Fruit fly (Drosophila melanogaster) whole organism, prepupa: ENCODE measurements around the gene CG13727.

ENCODE experiments used
- CG10631 ChIP-seq: fragments of 200-800 bp; sonication (Bioruptor generic); optimal IDR thresholded peaks from 2 replicates; lab custom pipeline; 2016; ENCODE audit warnings: missing biosample characterization, missing genetic modification characterization
- CG10669 ChIP-seq: fragments of 200-800 bp; sonication (Bioruptor generic); optimal IDR thresholded peaks from 3 replicates; lab custom pipeline; 2018; ENCODE audit warnings: missing biosample characterization, mild to moderate bottlenecking, missing genetic modification characterization, moderate library complexity
- CG11294 ChIP-seq: fragments of 200-800 bp; sonication (Bioruptor generic); IDR thresholded peaks from 2 replicates; pipeline ENCODE4 v1.3.6; 2022; ENCODE audit warnings: missing biosample characterization, missing genetic modification characterization
- CG11762 ChIP-seq: fragments of 200-800 bp; sonication (Bioruptor generic); optimal IDR thresholded peaks from 3 replicates; lab custom pipeline; 2016; ENCODE audit warnings: missing biosample characterization, missing genetic modification characterization; ENCODE audit not compliant: insufficient read depth
- CG11902 ChIP-seq: fragments of 200-800 bp; sonication (Bioruptor generic); optimal IDR thresholded peaks from 3 replicates; lab custom pipeline; 2016; ENCODE audit warnings: missing biosample characterization, missing genetic modification characterization
- CG1621 ChIP-seq: fragments of 200-800 bp; sonication (Bioruptor generic); optimal IDR thresholded peaks from 3 replicates; lab custom pipeline; 2018; ENCODE audit warnings: missing biosample characterization, mild to moderate bottlenecking, missing genetic modification characterization
- CG16779 ChIP-seq: fragments of 200-800 bp; sonication (Bioruptor generic); optimal IDR thresholded peaks from 3 replicates; lab custom pipeline; 2017; ENCODE audit warnings: missing biosample characterization, mild to moderate bottlenecking, missing genetic modification characterization
- CG3032 ChIP-seq: fragments of 200-800 bp; optimal IDR thresholded peaks from 2 replicates; lab custom pipeline; 2019; ENCODE audit warnings: missing biosample characterization, mild to moderate bottlenecking, missing genetic modification characterization, moderate library complexity
- CG34406 ChIP-seq: fragments of 200-800 bp; sonication (Bioruptor generic); optimal IDR thresholded peaks from 3 replicates; lab custom pipeline; 2016; ENCODE audit warnings: missing biosample characterization, missing genetic modification characterization
- CG3919 ChIP-seq: fragments of 200-800 bp; sonication (Bioruptor generic); optimal IDR thresholded peaks from 3 replicates; lab custom pipeline; 2016; ENCODE audit warnings: missing biosample characterization, missing genetic modification characterization
- CG6163 ChIP-seq: fragments of 200-800 bp; sonication (Bioruptor generic); IDR thresholded peaks from 3 replicates; pipeline ENCODE4 v1.3.6; 2022; ENCODE audit warnings: missing biosample characterization, missing genetic modification characterization
- CG6792 ChIP-seq: fragments of 200-800 bp; sonication (Bioruptor generic); optimal IDR thresholded peaks from 3 replicates; lab custom pipeline; 2016; ENCODE audit warnings: missing biosample characterization, missing genetic modification characterization
- CG6854 ChIP-seq: fragments of 200-800 bp; sonication (Bioruptor generic); optimal IDR thresholded peaks from 2 replicates; lab custom pipeline; 2017; ENCODE audit warnings: missing biosample characterization, mild to moderate bottlenecking, missing genetic modification characterization
- CG8119 ChIP-seq: fragments of 200-800 bp; sonication (Bioruptor generic); IDR thresholded peaks from 3 replicates; pipeline ENCODE4 v1.3.6; 2022; ENCODE audit warnings: missing biosample characterization, missing genetic modification characterization
- CG8319 ChIP-seq: fragments of 200-800 bp; sonication (Bioruptor generic); optimal IDR thresholded peaks from 3 replicates; lab custom pipeline; 2016; ENCODE audit warnings: missing biosample characterization, missing genetic modification characterization
- CG8632 ChIP-seq: fragments of 200-800 bp; sonication (Bioruptor generic); optimal IDR thresholded peaks from 3 replicates; lab custom pipeline; 2016; ENCODE audit warnings: missing biosample characterization, missing genetic modification characterization
- CG9139 ChIP-seq: fragments of 200-800 bp; sonication (Bioruptor generic); optimal IDR thresholded peaks from 3 replicates; lab custom pipeline; 2017; ENCODE audit warnings: missing biosample characterization, mild to moderate bottlenecking, missing genetic modification characterization
- Eip75B ChIP-seq: fragments of 200-800 bp; sonication (Bioruptor generic); optimal IDR thresholded peaks from 3 replicates; lab custom pipeline; 2016; ENCODE audit warnings: missing biosample characterization, missing genetic modification characterization
- Eip78C ChIP-seq: fragments of 200-800 bp; sonication (Bioruptor generic); peaks from one replicate; lab custom pipeline; 2016; ENCODE audit warnings: missing biosample characterization, missing genetic modification characterization
- Ets96B ChIP-seq: fragments of 200-800 bp; optimal IDR thresholded peaks from 2 replicates; lab custom pipeline; 2019; ENCODE audit warnings: missing biosample characterization, mild to moderate bottlenecking, missing genetic modification characterization, moderate library complexity
- Hr38 ChIP-seq: sonication (Bioruptor generic); optimal IDR thresholded peaks from 2 replicates; lab custom pipeline; 2016; ENCODE audit warnings: missing biosample characterization, missing genetic modification characterization
- Hr4 ChIP-seq: fragments of 200-800 bp; sonication (Bioruptor generic); optimal IDR thresholded peaks from 3 replicates; lab custom pipeline; 2016; ENCODE audit warnings: missing biosample characterization, missing genetic modification characterization
- Lpt ChIP-seq: fragments of 200-800 bp; sonication (Bioruptor generic); optimal IDR thresholded peaks from 3 replicates; lab custom pipeline; 2016; ENCODE audit warnings: missing biosample characterization, missing genetic modification characterization
- Smox ChIP-seq: fragments of 200-800 bp; sonication (Bioruptor generic); optimal IDR thresholded peaks from 3 replicates; lab custom pipeline; 2016; ENCODE audit warnings: missing biosample characterization, missing genetic modification characterization
- Sox14 ChIP-seq: fragments of 200-800 bp; sonication (Bioruptor generic); optimal IDR thresholded peaks from 3 replicates; lab custom pipeline; 2016; ENCODE audit warnings: missing biosample characterization, missing genetic modification characterization
- Sox15 ChIP-seq: fragments of 200-800 bp; sonication (Bioruptor generic); optimal IDR thresholded peaks from 3 replicates; lab custom pipeline; 2016; ENCODE audit warnings: missing biosample characterization, missing genetic modification characterization
- cyc ChIP-seq: fragments of 200-800 bp; sonication (Bioruptor generic); optimal IDR thresholded peaks from 3 replicates; lab custom pipeline; 2016; ENCODE audit warnings: missing biosample characterization, missing genetic modification characterization
- dac ChIP-seq: fragments of 200-800 bp; sonication (Bioruptor generic); optimal IDR thresholded peaks from 2 replicates; lab custom pipeline; 2017; ENCODE audit warnings: missing biosample characterization, mild to moderate bottlenecking, missing genetic modification characterization
- eg ChIP-seq: fragments of 200-800 bp; sonication (Bioruptor generic); IDR thresholded peaks from 3 replicates; pipeline ENCODE4 v1.3.6; 2022; ENCODE audit warnings: missing biosample characterization, missing genetic modification characterization
- esn ChIP-seq: fragments of 200-800 bp; sonication (Bioruptor generic); optimal IDR thresholded peaks from 2 replicates; lab custom pipeline; 2016; ENCODE audit warnings: missing biosample characterization, mild to moderate bottlenecking, missing genetic modification characterization, moderate library complexity
- fd59A ChIP-seq: fragments of 200-800 bp; sonication (Bioruptor generic); optimal IDR thresholded peaks from 2 replicates; lab custom pipeline; 2017; ENCODE audit warnings: missing biosample characterization, mild to moderate bottlenecking, missing genetic modification characterization, missing genetic modification reagents
- fd85E ChIP-seq: fragments of 200-800 bp; sonication (Bioruptor generic); optimal IDR thresholded peaks from 3 replicates; lab custom pipeline; 2016; ENCODE audit warnings: missing biosample characterization, missing genetic modification characterization
- net ChIP-seq: fragments of 200-800 bp; sonication (Bioruptor generic); optimal IDR thresholded peaks from 3 replicates; lab custom pipeline; 2016; ENCODE audit warnings: missing biosample characterization, missing genetic modification characterization
- salr ChIP-seq, 2 experiments: fragments of 200-800 bp; sonication (Bioruptor generic); optimal IDR thresholded peaks; 3 replicates each; lab custom pipeline; 2016 to 2018; ENCODE audit warnings: missing biosample characterization in 2 of 2, missing genetic modification characterization in 2 of 2, mild to moderate bottlenecking in 1 of 2
- ss ChIP-seq, 2 experiments: fragments of 200-800 bp; sonication (Bioruptor generic); optimal IDR thresholded peaks; 2 replicates in 1 of 2; 3 replicates in 1 of 2; lab custom pipeline; 2017 to 2018; ENCODE audit warnings: mild to moderate bottlenecking in 2 of 2, missing biosample characterization in 2 of 2, missing genetic modification characterization in 2 of 2, moderate library complexity in 1 of 2
- topi ChIP-seq: fragments of 200-800 bp; sonication (Bioruptor generic); optimal IDR thresholded peaks from 3 replicates; lab custom pipeline; 2016; ENCODE audit warnings: missing biosample characterization, missing genetic modification characterization
- vri ChIP-seq: fragments of 200-800 bp; sonication (Bioruptor generic); optimal IDR thresholded peaks from 3 replicates; lab custom pipeline; 2016; ENCODE audit warnings: missing biosample characterization, mild to moderate bottlenecking, missing genetic modification characterization

Gene CG13727

dm6 chr3L:17341216-17341615 is at the start of gene CG13727:
Gene CG13727, minus strand, starts transcription at chr3L:17341316.
- TF ChIP-seq CG8632 (GFP tag; lab: Kevin White, UChicago) (no peak), Eip78C (GFP tag; lab: Kevin White, UChicago) (no peak), CG6854 (no peak), eg (GFP tag; lab: Robert Waterston, UW) (no peak), CG11762 (no peak), Ets96B (tag; lab: Kevin White, UChicago) (no peak), Hr38 (GFP tag; lab: Kevin White, UChicago) (no peak), CG11902 (no peak), Hr4 (GFP tag; lab: Kevin White, UChicago) (no peak), Smox (GFP tag; lab: Kevin White, UChicago) (no peak), CG11294 (GFP tag; lab: Robert Waterston, UW) (no peak), vri (GFP tag; lab: Kevin White, UChicago) (no peak), salr (GFP tag; optimal IDR thresholded peaks at IDR 0.05; lab: Kevin White, UChicago) (no peak), topi (GFP tag; lab: Kevin White, UChicago) (no peak), net (GFP tag; lab: Kevin White, UChicago) (no peak), CG6163 (GFP tag; lab: Robert Waterston, UW) (no peak), Sox14 (no peak), esn (no peak), CG16779 (tag; lab: Kevin White, UChicago) (no peak)
- TF ChIP-seq, all 60 proteins: peak for 0

dm6 chr3L:17388895-17389294 is 47.8 kb upstream of the CG13727 start, which contains the start of gene CG13731:
Gene CG13731, minus strand, starts transcription at chr3L:17388956.
- TF ChIP-seq CG9139 (GFP tag; lab: Kevin White, UChicago) (no peak), Sox15 (GFP tag; lab: Kevin White, UChicago) (no peak), CG8632 (GFP tag; lab: Kevin White, UChicago) (no peak)

dm6 chr3L:17386612-17387382 is 45.7 kb upstream of the CG13727 start:
- TF ChIP-seq eg (GFP tag; lab: Robert Waterston, UW) (no peak), CG11762 (no peak), CG3919 (GFP tag; lab: Kevin White, UChicago) (no peak), fd59A (GFP tag; lab: Kevin White, UChicago) (no peak), CG10631 (no peak), CG8632 (GFP tag; lab: Kevin White, UChicago) (no peak), CG6854 (no peak), Eip75B (GFP tag; lab: Kevin White, UChicago) (no peak), ss (GFP tag; optimal IDR thresholded peaks at IDR 0.05; lab: Kevin White, UChicago) (no peak), dac (GFP tag; lab: Kevin White, UChicago) (no peak), CG34406 (no peak), Lpt (GFP tag; lab: Kevin White, UChicago) (no peak), CG8119 (GFP tag; lab: Robert Waterston, UW) (no peak), Smox (GFP tag; lab: Kevin White, UChicago) (no peak)

- TF ChIP-seq CG8319: no peak
- no peak for TF ChIP-seq CG6792 (GFP tag; lab: Kevin White, UChicago)
- TF ChIP-seq CG1621 (tag; lab: Kevin White, UChicago): no peak
- TF ChIP-seq esn: no peak
- TF ChIP-seq CG3919 (GFP tag; lab: Kevin White, UChicago): no peak
- TF ChIP-seq eg (GFP tag; lab: Robert Waterston, UW): no peak
- no peak for TF ChIP-seq CG3032
- TF ChIP-seq fd59A (GFP tag; lab: Kevin White, UChicago): no peak
- TF ChIP-seq CG11294 (GFP tag; lab: Robert Waterston, UW): no peak
- no peak for TF ChIP-seq fd85E (GFP tag; lab: Kevin White, UChicago)
- TF ChIP-seq CG10669 (GFP tag; lab: Kevin White, UChicago): no peak
- TF ChIP-seq CG8119 (GFP tag; lab: Robert Waterston, UW): no peak
- no peak for TF ChIP-seq Hr4 (GFP tag; lab: Kevin White, UChicago)
- TF ChIP-seq cyc (GFP tag; lab: Kevin White, UChicago): no peak
Observed at dm6 chr3L:17383714-17384113, 42.6 kb upstream of the CG13727 start.
